Fruit fly (Drosophila melanogaster): ENCODE measurements around the gene CG42717.

CG42717 gene

dm6 chr3L:16048086-16048485, 15.1 kb upstream of the CG42717 start (continued):
- TF ChIP-seq CG13287 (GFP tag; IDR thresholded peaks at IDR 0.05; ENCODE audit: partially characterized antibody) (no peak), Doc2 (GFP tag; IDR thresholded peaks at IDR 0.05) (no peak), CG8290 (GFP tag; optimal IDR thresholded peaks at IDR 0.05) (no peak), CG8290 (tag; optimal IDR thresholded peaks at IDR 0.05) (peak in 1 of 2 experiments; percentile 72), Atf6 (GFP tag; IDR thresholded peaks at IDR 0.05) (peak; percentile 69), Max (GFP tag; optimal IDR thresholded peaks at IDR 0.05) (no peak), az2 (GFP tag; optimal IDR thresholded peaks at IDR 0.05) (no peak), Sox100B (GFP tag; optimal IDR thresholded peaks at IDR 0.05) (no peak), CG13123 (GFP tag; optimal IDR thresholded peaks at IDR 0.05) (no peak), dmrt11E (tag; optimal IDR thresholded peaks at IDR 0.05) (no peak), CG2712 (tag; optimal IDR thresholded peaks at IDR 0.05) (no peak), sima (GFP tag; optimal IDR thresholded peaks at IDR 0.05) (no peak), klu (GFP tag; IDR thresholded peaks at IDR 0.05) (no peak), Sry-β (GFP tag; optimal IDR thresholded peaks at IDR 0.05) (no peak), CG14014 (GFP tag; IDR thresholded peaks at IDR 0.05) (peak; percentile 71), H15 (GFP tag; IDR thresholded peaks at IDR 0.05) (no peak), jumu (GFP tag; optimal IDR thresholded peaks at IDR 0.05) (no peak), CG9727 (GFP tag; optimal IDR thresholded peaks at IDR 0.05) (peak; percentile 24), CG18599 (GFP tag; optimal IDR thresholded peaks at IDR 0.05) (peak; percentile 74), sob (GFP tag; IDR thresholded peaks at IDR 0.05) (peak; percentile 66), CG5180 (GFP tag; optimal IDR thresholded peaks at IDR 0.05) (no peak), CG2199 (GFP tag; IDR thresholded peaks at IDR 0.05) (no peak), CG4424 (GFP tag; optimal IDR thresholded peaks at IDR 0.05) (peak; percentile 16), HLHmδ (GFP tag; optimal IDR thresholded peaks at IDR 0.05) (no peak), CG1529 (GFP tag; optimal IDR thresholded peaks at IDR 0.05) (no peak), bigmax (GFP tag; optimal IDR thresholded peaks at IDR 0.05) (no peak), bowl (GFP tag; IDR thresholded peaks at IDR 0.05) (no peak), br (optimal IDR thresholded peaks at IDR 0.05) (no peak), slp2 (GFP tag; optimal IDR thresholded peaks at IDR 0.05) (no peak), eyg (GFP tag; optimal IDR thresholded peaks at IDR 0.05) (peak; percentile 43), CG15011 (GFP tag; optimal IDR thresholded peaks at IDR 0.05) (peak; percentile 29), tin (GFP tag; optimal IDR thresholded peaks at IDR 0.05) (peak; percentile 17), CG42726 (GFP tag; IDR thresholded peaks at IDR 0.05; ENCODE audit: partially characterized antibody) (no peak), grn (GFP tag; optimal IDR thresholded peaks at IDR 0.05) (no peak), CG11247 (GFP tag; IDR thresholded peaks at IDR 0.05) (peak; percentile 52; the same call in 1 of the 2 replicates), CG4707 (GFP tag; optimal IDR thresholded peaks at IDR 0.05) (no peak), wek (GFP tag; optimal IDR thresholded peaks at IDR 0.05) (no peak), odd (GFP tag; optimal IDR thresholded peaks at IDR 0.05) (no peak), CG3407 (GFP tag; optimal IDR thresholded peaks at IDR 0.05) (no peak), Gug (GFP tag; IDR thresholded peaks at IDR 0.05) (peak; percentile 32; the same call in 1 of the 4 replicates), gce (GFP tag; IDR thresholded peaks at IDR 0.05) (no peak), CG17385 (GFP tag; optimal IDR thresholded peaks at IDR 0.05) (peak; percentile 20), Ravus (GFP tag; IDR thresholded peaks at IDR 0.05) (no peak; the same call in 1 of the 2 replicates), CG1832 (GFP tag; optimal IDR thresholded peaks at IDR 0.05) (no peak), ap (GFP tag; IDR thresholded peaks at IDR 0.05) (no peak), CG7839 (tag; optimal IDR thresholded peaks at IDR 0.05) (peak; percentile 55), dmrt99B (tag; optimal IDR thresholded peaks at IDR 0.05) (no peak), ase (GFP tag; IDR thresholded peaks at IDR 0.05) (no peak; the same call in 2 of the 3 replicates), Poxn (GFP tag; IDR thresholded peaks at IDR 0.05) (no peak), tio (GFP tag; optimal IDR thresholded peaks at IDR 0.05) (no peak), zen (tag; optimal IDR thresholded peaks at IDR 0.05) (no peak), CHES-1-like (GFP tag; optimal IDR thresholded peaks at IDR 0.05) (peak; percentile 40), gfzf (GFP tag; optimal IDR thresholded peaks at IDR 0.05) (no peak)

All from whole organism, embryonic.